Fruit fly (Drosophila melanogaster): ENCODE measurements around the gene Ibf2.

The Ibf2 gene

DNA sequence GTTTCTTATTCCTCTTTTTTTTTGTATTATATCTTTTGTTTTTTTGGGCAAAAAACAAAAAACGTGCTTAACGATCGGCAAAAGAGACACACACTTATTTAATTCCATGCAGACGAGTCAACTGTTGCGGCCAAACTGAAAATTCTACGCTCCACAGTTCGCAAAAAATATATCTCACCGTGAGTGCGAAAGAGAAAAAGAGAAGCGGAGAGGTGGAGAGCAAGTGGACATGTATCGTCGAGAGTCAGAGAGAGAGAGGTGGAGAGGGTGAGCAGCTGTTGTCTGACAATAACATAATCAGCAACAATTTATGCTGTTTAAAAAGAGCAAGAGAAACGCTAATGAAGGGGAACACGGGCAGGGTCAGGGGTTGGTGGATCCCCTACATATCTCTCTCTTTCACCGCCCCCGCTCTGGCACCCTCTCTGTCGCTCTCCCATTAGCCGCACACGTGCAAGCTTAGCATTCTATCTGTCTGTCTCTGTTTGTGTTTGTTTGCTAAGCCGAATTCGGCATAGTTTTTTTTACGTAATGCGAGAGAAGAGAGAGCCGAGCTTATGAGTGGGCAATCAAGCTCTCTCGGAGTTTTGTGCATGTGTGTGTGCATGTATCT, 31.5 kb downstream of the Ibf2 start (continued):
- no peak for TF ChIP-seq CG12942 (GFP tag; optimal IDR thresholded peaks at IDR 0.05)
- peak; percentile 90 for TF ChIP-seq sr (GFP tag; IDR thresholded peaks at IDR 0.05)
- TF ChIP-seq CG34224 (GFP tag; IDR thresholded peaks at IDR 0.05; ENCODE audit: partially characterized antibody), result peak; percentile 57
- no peak for TF ChIP-seq ase (GFP tag; IDR thresholded peaks at IDR 0.05)
- peak; percentile 1 for TF ChIP-seq Ets65A (GFP tag)
- TF ChIP-seq chif (GFP tag; optimal IDR thresholded peaks at IDR 0.05), result no peak
- no peak for TF ChIP-seq CG3065 (GFP tag; optimal IDR thresholded peaks at IDR 0.05)
- peak; percentile 41 for TF ChIP-seq ERR (GFP tag; optimal IDR thresholded peaks at IDR 0.05)
- no peak for TF ChIP-seq CG8944 (GFP tag; optimal IDR thresholded peaks at IDR 0.05)
- TF ChIP-seq CG11695 (GFP tag; IDR thresholded peaks at IDR 0.05), result peak; percentile 28; the same call in 1 of the 3 replicates
- no peak for TF ChIP-seq ems (GFP tag; optimal IDR thresholded peaks at IDR 0.05)
- peak; percentile 99 for TF ChIP-seq cwo (GFP tag; optimal IDR thresholded peaks at IDR 0.05)
- TF ChIP-seq CG17829 (tag; optimal IDR thresholded peaks at IDR 0.05), result no peak

DNA sequence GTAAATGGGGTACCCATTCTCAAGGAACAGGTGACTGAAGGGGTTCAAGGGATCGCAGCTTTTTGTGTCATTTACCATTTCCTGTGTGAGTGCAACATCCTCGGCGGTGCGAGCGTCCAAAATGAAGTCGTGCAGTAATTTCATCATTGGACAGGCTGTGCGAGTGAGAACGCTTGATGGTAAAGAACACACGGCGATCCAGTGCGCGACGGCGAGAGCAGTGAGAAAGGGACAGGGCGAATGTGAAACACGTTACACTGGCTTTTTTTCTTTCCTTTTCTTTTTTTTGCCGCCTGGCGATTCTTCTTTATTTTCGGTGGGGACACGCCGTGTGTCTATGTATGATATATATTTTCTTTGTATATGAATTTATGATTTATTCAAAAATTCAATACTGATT, 32.2 kb downstream of the Ibf2 start:
- peak; percentile 20 for TF ChIP-seq nom (GFP tag; optimal IDR thresholded peaks at IDR 0.05)
- TF ChIP-seq z (GFP tag; IDR thresholded peaks at IDR 0.05), result no peak
- no peak for TF ChIP-seq sug (tag; optimal IDR thresholded peaks at IDR 0.05)
- no peak for TF ChIP-seq CkIIα-i1 (GFP tag; IDR thresholded peaks at IDR 0.05)
- no peak for TF ChIP-seq Trl (optimal IDR thresholded peaks at IDR 0.05)
- no peak for TF ChIP-seq Trl (GFP tag; optimal IDR thresholded peaks at IDR 0.05)
- TF ChIP-seq CG11695 (GFP tag; IDR thresholded peaks at IDR 0.05), result no peak
- TF ChIP-seq Xrp1 (GFP tag; IDR thresholded peaks at IDR 0.05), result peak; percentile 34; the same call in 1 of the 2 replicates
- TF ChIP-seq Ptx1 (GFP tag; IDR thresholded peaks at IDR 0.05), result no peak
- TF ChIP-seq Nf-YB (GFP tag; optimal IDR thresholded peaks at IDR 0.05), result no peak
- no peak for TF ChIP-seq CG11504 (tag; optimal IDR thresholded peaks at IDR 0.05)
- TF ChIP-seq CG12942 (GFP tag; optimal IDR thresholded peaks at IDR 0.05), result no peak
- peak; percentile 80 for TF ChIP-seq CG1832 (GFP tag; optimal IDR thresholded peaks at IDR 0.05)
- no peak for TF ChIP-seq CG18262 (tag; optimal IDR thresholded peaks at IDR 0.05)
- no peak for TF ChIP-seq Lhr (GFP tag; optimal IDR thresholded peaks at IDR 0.05)
- TF ChIP-seq amos (GFP tag; IDR thresholded peaks at IDR 0.05; ENCODE audit: partially characterized antibody), result no peak
- TF ChIP-seq CG10321 (GFP tag; IDR thresholded peaks at IDR 0.05), result peak; percentile 40; the same call in 1 of the 2 replicates
- TF ChIP-seq sna (GFP tag; IDR thresholded peaks at IDR 0.05; ENCODE audit: partially characterized antibody), result no peak
- peak; percentile 33 for TF ChIP-seq CG17359 (tag; optimal IDR thresholded peaks at IDR 0.05)
- TF ChIP-seq fu2 (GFP tag; optimal IDR thresholded peaks at IDR 0.05), result no peak
- TF ChIP-seq dimm (GFP tag; IDR thresholded peaks at IDR 0.05), result no peak
- no peak for TF ChIP-seq Gug (GFP tag; IDR thresholded peaks at IDR 0.05)
- no peak for TF ChIP-seq Asciz (GFP tag; optimal IDR thresholded peaks at IDR 0.05)
- TF ChIP-seq grau (tag; optimal IDR thresholded peaks at IDR 0.05), result no peak
- TF ChIP-seq insv (GFP tag; optimal IDR thresholded peaks at IDR 0.05), result no peak
- TF ChIP-seq lilli (GFP tag; optimal IDR thresholded peaks at IDR 0.05), result no peak
- TF ChIP-seq kay (GFP tag; optimal IDR thresholded peaks at IDR 0.05), result no peak
- no peak for TF ChIP-seq CG11398 (GFP tag; optimal IDR thresholded peaks at IDR 0.05)
- no peak for TF ChIP-seq CG33213 (GFP tag; optimal IDR thresholded peaks at IDR 0.05)
- no peak for TF ChIP-seq wor (GFP tag; IDR thresholded peaks at IDR 0.05)
- TF ChIP-seq CG12659 (GFP tag; optimal IDR thresholded peaks at IDR 0.05), result no peak
- no peak for TF ChIP-seq nerfin-2 (GFP tag; IDR thresholded peaks at IDR 0.05; ENCODE audit: partially characterized antibody)
- no peak for TF ChIP-seq CG14710 (tag; optimal IDR thresholded peaks at IDR 0.05)
- no peak for TF ChIP-seq CG8478 (optimal IDR thresholded peaks at IDR 0.05)
- no peak for TF ChIP-seq CG17361 (GFP tag; IDR thresholded peaks at IDR 0.05)
- no peak for TF ChIP-seq CG1233 (GFP tag; optimal IDR thresholded peaks at IDR 0.05)
- no peak for TF ChIP-seq Abd-B (GFP tag; optimal IDR thresholded peaks at IDR 0.05)
- no peak for TF ChIP-seq CG4707 (GFP tag; optimal IDR thresholded peaks at IDR 0.05)
- 0 out of 3 replicates have a peak, but pooled peaks have one; percentile 18 for TF ChIP-seq CG2199 (GFP tag; IDR thresholded peaks at IDR 0.05)

Data from whole organism, embryonic.